Fruit fly (Drosophila melanogaster) whole organism, embryonic: ENCODE measurements around the gene RluA-1.

Experiments
- Atf6 ChIP-seq: fragments of 200-800 bp; sonication (Bioruptor generic); IDR thresholded peaks from 2 replicates; pipeline ENCODE4 v1.3.6; 2022; ENCODE audit warnings: missing biosample characterization, missing genetic modification characterization
- CG1024 ChIP-seq: fragments of 200-800 bp; sonication (Bioruptor generic); IDR thresholded peaks from 2 replicates; pipeline ENCODE4 v1.3.6; 2022; ENCODE audit warnings: missing biosample characterization, missing genetic modification characterization
- CG9437 ChIP-seq: fragments of 200-800 bp; sonication (Bioruptor generic); optimal IDR thresholded peaks from 2 replicates; lab custom pipeline; 2018; ENCODE audit warnings: missing biosample characterization, mild to moderate bottlenecking, missing genetic modification characterization
- NC2α ChIP-seq: fragments of 200-800 bp; sonication (Bioruptor generic); optimal IDR thresholded peaks from 2 replicates; lab custom pipeline; 2016; ENCODE audit warnings: missing biosample characterization, missing genetic modification characterization
- cas ChIP-seq: fragments of 200-800 bp; sonication (Bioruptor generic); IDR thresholded peaks from 2 replicates; pipeline ENCODE4 v1.3.6; 2022; ENCODE audit warnings: missing biosample characterization, missing genetic modification characterization
- cato ChIP-seq: fragments of 200-800 bp; sonication (Bioruptor generic); optimal IDR thresholded peaks from 2 replicates; lab custom pipeline; 2016; ENCODE audit warnings: missing biosample characterization, missing genetic modification characterization, borderline replicate concordance
- fd96Cb ChIP-seq: fragments of 200-800 bp; sonication (Bioruptor generic); optimal IDR thresholded peaks from 2 replicates; lab custom pipeline; 2018; ENCODE audit warnings: missing biosample characterization, mild to moderate bottlenecking, missing genetic modification characterization, moderate library complexity
- pan ChIP-seq, 4 experiments: fragments of >200 bp in 3 of 4; fragments of 200-800 bp in 1 of 4; sonication (Bioruptor generic) in 1 of 4; optimal IDR thresholded peaks in 3 of 4; IDR thresholded peaks in 1 of 4; 2 replicates each; pipeline versions ENCODE4 v1.3.6 to Lab custom; 2017 to 2022; ENCODE audit warnings: missing biosample characterization in 2 of 4, missing genetic modification characterization in 2 of 4, mixed read lengths in 1 of 4
- pnt ChIP-seq: fragments of 200-800 bp; sonication (Bioruptor generic); optimal IDR thresholded peaks from 3 replicates; lab custom pipeline; 2016; ENCODE audit warnings: missing biosample characterization, missing genetic modification characterization

DNA sequence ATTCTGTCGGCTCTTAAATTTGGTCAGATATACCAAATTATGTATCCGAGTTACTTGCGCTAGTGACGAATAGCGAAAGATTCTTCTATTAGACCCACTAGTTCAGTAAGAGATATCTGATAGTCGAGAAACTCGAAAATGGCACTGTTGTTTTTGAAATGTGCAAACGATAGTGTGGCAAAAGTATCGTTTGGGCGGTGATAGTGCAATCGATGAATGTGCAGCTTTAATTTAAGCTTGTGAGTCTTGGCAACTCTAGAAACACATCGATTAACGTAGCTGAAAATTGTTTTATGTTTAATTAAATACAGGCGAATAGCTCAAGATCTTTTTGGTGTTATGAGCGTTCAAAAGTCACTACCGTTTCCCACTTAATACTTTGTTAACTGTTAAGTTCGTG is 36.8 kb downstream of the RluA-1 start, which contains the start of gene STUB1:
- TF ChIP-seq Atf6 (GFP tag; lab: Robert Waterston, UW) (no peak), pnt (GFP tag; lab: Kevin White, UChicago) (no peak), fd96Cb (no peak), pan (optimal IDR thresholded peaks at IDR 0.05; lab: Kevin White, UChicago) (no peak), pan (GFP tag; optimal IDR thresholded peaks at IDR 0.05 in 1 of 2, IDR thresholded peaks at IDR 0.05 in 1 of 2) (no peak), cas (no peak), CG9437 (GFP tag; lab: Kevin White, UChicago) (no peak), cato (GFP tag; lab: Kevin White, UChicago) (no peak), NC2α (no peak), CG1024 (GFP tag; lab: Robert Waterston, UW) (no peak)
